Fruit fly (Drosophila melanogaster) whole organism, embryonic: Measurements from ENCODE around the gene dec.

Experiments used
- Bdp1 ChIP-seq: fragments of 200-800 bp; sonication (Bioruptor generic); optimal IDR thresholded peaks from 3 replicates; lab custom pipeline; 2016; ENCODE audit warnings: missing biosample characterization, missing genetic modification characterization
- CG10321 ChIP-seq: fragments of 200-800 bp; sonication (Bioruptor generic); IDR thresholded peaks from 2 replicates; pipeline ENCODE4 v1.3.6; 2022; ENCODE audit warnings: missing biosample characterization, missing genetic modification characterization
- CG10431 ChIP-seq: fragments of 200-800 bp; sonication (Bioruptor generic); optimal IDR thresholded peaks from 3 replicates; lab custom pipeline; 2018; ENCODE audit warnings: missing biosample characterization, mild to moderate bottlenecking, missing genetic modification characterization
- CG11398 ChIP-seq: fragments of 200-800 bp; sonication (Bioruptor generic); optimal IDR thresholded peaks from 2 replicates; lab custom pipeline; 2016; ENCODE audit warnings: missing biosample characterization, missing genetic modification characterization
- CG11560 ChIP-seq: fragments of 200-800 bp; sonication (Bioruptor generic); IDR thresholded peaks from 3 replicates; pipeline ENCODE4 v1.3.6; 2022; ENCODE audit warnings: missing biosample characterization, missing genetic modification characterization
- CG12769 ChIP-seq: fragments of 200-800 bp; sonication (Bioruptor generic); optimal IDR thresholded peaks from 2 replicates; lab custom pipeline; 2019; ENCODE audit warnings: missing biosample characterization, mild to moderate bottlenecking, missing genetic modification characterization, moderate library complexity
- CG13123 ChIP-seq: fragments of 200-800 bp; sonication (Bioruptor generic); optimal IDR thresholded peaks from 2 replicates; lab custom pipeline; 2016; ENCODE audit warnings: missing biosample characterization, missing genetic modification characterization
- CG13296 ChIP-seq: fragments of 200-800 bp; sonication (Bioruptor generic); optimal IDR thresholded peaks from 3 replicates; lab custom pipeline; 2018; ENCODE audit warnings: missing biosample characterization, mild to moderate bottlenecking, missing genetic modification characterization
- CG14667 ChIP-seq: fragments of 200-800 bp; sonication (Bioruptor generic); IDR thresholded peaks from 2 replicates; pipeline ENCODE4 v1.3.6; 2022; ENCODE audit warnings: missing biosample characterization, missing genetic modification characterization
- CG17568 ChIP-seq: fragments of 200-800 bp; sonication (Bioruptor generic); optimal IDR thresholded peaks from 2 replicates; lab custom pipeline; 2018; ENCODE audit warnings: missing biosample characterization, mild to moderate bottlenecking, missing genetic modification characterization, moderate library complexity
- CG30431 ChIP-seq: fragments of 200-800 bp; sonication (Bioruptor generic); optimal IDR thresholded peaks from 2 replicates; lab custom pipeline; 2017; ENCODE audit warnings: missing biosample characterization, missing genetic modification characterization
- CG4854 ChIP-seq: fragments of 200-800 bp; sonication (Bioruptor generic); optimal IDR thresholded peaks from 2 replicates; lab custom pipeline; 2016; ENCODE audit warnings: missing biosample characterization, missing genetic modification characterization, inconsistent platforms
- CG6791 ChIP-seq: fragments of 200-800 bp; sonication (Bioruptor generic); IDR thresholded peaks from 3 replicates; pipeline ENCODE4 v1.3.6; 2022; ENCODE audit warnings: missing biosample characterization, missing genetic modification characterization; ENCODE audit not compliant: partially characterized antibody
- CG7271 ChIP-seq: fragments of 200-800 bp; sonication (Bioruptor generic); optimal IDR thresholded peaks from 2 replicates; lab custom pipeline; 2018; ENCODE audit warnings: missing biosample characterization, mild to moderate bottlenecking, missing genetic modification characterization, moderate library complexity
- CG8765 ChIP-seq: fragments of 200-800 bp; sonication (Bioruptor generic); IDR thresholded peaks from 2 replicates; pipeline ENCODE4 v1.3.6; 2022; ENCODE audit warnings: missing biosample characterization, missing genetic modification characterization
- CkIIα-i1 ChIP-seq: fragments of 200-800 bp; sonication (Bioruptor generic); IDR thresholded peaks from 2 replicates; pipeline ENCODE4 v1.3.6; 2022; ENCODE audit warnings: missing biosample characterization, missing genetic modification characterization
- CoRest ChIP-seq: fragments of 200-800 bp; sonication (Bioruptor generic); optimal IDR thresholded peaks from 3 replicates; lab custom pipeline; 2018; ENCODE audit warnings: missing biosample characterization, mild to moderate bottlenecking, missing genetic modification characterization, moderate library complexity
- D19A ChIP-seq: fragments of 200-800 bp; optimal IDR thresholded peaks from 3 replicates; lab custom pipeline; 2019; ENCODE audit warnings: missing biosample characterization, mild to moderate bottlenecking, missing genetic modification characterization, moderate library complexity
- ERR ChIP-seq: fragments of 200-800 bp; sonication (Bioruptor generic); optimal IDR thresholded peaks from 2 replicates; lab custom pipeline; 2016; ENCODE audit warnings: missing biosample characterization, missing genetic modification characterization
- Ets65A ChIP-seq: fragments of 200-800 bp; sonication (Bioruptor generic); peaks from one replicate; lab custom pipeline; 2016; ENCODE audit warnings: missing biosample characterization, missing genetic modification characterization
- Fer1 ChIP-seq: fragments of 200-800 bp; sonication (Bioruptor generic); optimal IDR thresholded peaks from 2 replicates; lab custom pipeline; 2017; ENCODE audit warnings: missing biosample characterization, mild to moderate bottlenecking, missing genetic modification characterization
- H2.0 ChIP-seq: fragments of 200-800 bp; sonication (Bioruptor generic); IDR thresholded peaks from 2 replicates; pipeline ENCODE4 v1.3.6; 2022; ENCODE audit warnings: missing biosample characterization, missing genetic modification characterization
- HHEX ChIP-seq: fragments of 200-800 bp; sonication (Bioruptor generic); optimal IDR thresholded peaks from 3 replicates; lab custom pipeline; 2017; ENCODE audit warnings: missing biosample characterization, mild to moderate bottlenecking, missing genetic modification characterization, missing genetic modification reagents
- Hey ChIP-seq: fragments of 200-800 bp; sonication (Bioruptor generic); optimal IDR thresholded peaks from 3 replicates; lab custom pipeline; 2018; ENCODE audit warnings: missing biosample characterization, mild to moderate bottlenecking, missing genetic modification characterization
- HmgD ChIP-seq: fragments of 200-800 bp; sonication (Bioruptor generic); optimal IDR thresholded peaks from 3 replicates; lab custom pipeline; 2016; ENCODE audit warnings: missing biosample characterization, missing genetic modification characterization
- Hmx ChIP-seq: fragments of 200-800 bp; sonication (Bioruptor generic); optimal IDR thresholded peaks from 2 replicates; lab custom pipeline; 2016; ENCODE audit warnings: missing biosample characterization, missing genetic modification characterization
- Hr78 ChIP-seq, 2 experiments: fragments of 200-800 bp in 1 of 2; fragments of >200 bp in 1 of 2; sonication (Bioruptor generic) in 1 of 2; optimal IDR thresholded peaks; 2 replicates each; lab custom pipeline; 2017 to 2019; ENCODE audit warnings: missing biosample characterization in 2 of 2, missing genetic modification characterization in 2 of 2, mild to moderate bottlenecking in 1 of 2, moderate library complexity in 1 of 2
- Max ChIP-seq: fragments of 200-800 bp; sonication (Bioruptor generic); optimal IDR thresholded peaks from 2 replicates; lab custom pipeline; 2016; ENCODE audit warnings: missing biosample characterization, mild to moderate bottlenecking, missing genetic modification characterization
- Mes4 ChIP-seq: fragments of 200-800 bp; sonication (Bioruptor generic); optimal IDR thresholded peaks from 2 replicates; lab custom pipeline; 2016; ENCODE audit warnings: missing biosample characterization, missing genetic modification characterization
- NK7.1 ChIP-seq: fragments of 200-800 bp; sonication (Bioruptor generic); optimal IDR thresholded peaks from 3 replicates; lab custom pipeline; 2016; ENCODE audit warnings: missing biosample characterization, missing genetic modification characterization
- NfI ChIP-seq: fragments of 200-800 bp; sonication (Bioruptor generic); optimal IDR thresholded peaks from 3 replicates; lab custom pipeline; 2018; ENCODE audit warnings: missing biosample characterization, mild to moderate bottlenecking, missing genetic modification characterization, moderate library complexity
- Sox100B ChIP-seq: fragments of 200-800 bp; sonication (Bioruptor generic); optimal IDR thresholded peaks from 3 replicates; lab custom pipeline; 2018; ENCODE audit warnings: missing biosample characterization, mild to moderate bottlenecking, missing genetic modification characterization
- Sox102F ChIP-seq: fragments of 200-800 bp; sonication (Bioruptor generic); optimal IDR thresholded peaks from 2 replicates; lab custom pipeline; 2018; ENCODE audit warnings: missing biosample characterization, mild to moderate bottlenecking, missing genetic modification characterization, moderate library complexity
- Trl ChIP-seq, 3 experiments: fragments of >200 bp in 2 of 3; fragments of 200-800 bp in 1 of 3; sonication (Bioruptor generic) in 1 of 3; optimal IDR thresholded peaks; 2 replicates in 1 of 3; 3 replicates in 2 of 3; lab custom pipeline; 2016 to 2017; ENCODE audit warnings: missing biosample characterization in 1 of 3, missing genetic modification characterization in 1 of 3
- Usf ChIP-seq: fragments of 200-800 bp; sonication (Bioruptor generic); optimal IDR thresholded peaks from 2 replicates; lab custom pipeline; 2017; ENCODE audit warnings: missing genotype, missing biosample characterization, missing genetic modification characterization
- cas ChIP-seq: fragments of 200-800 bp; sonication (Bioruptor generic); IDR thresholded peaks from 2 replicates; pipeline ENCODE4 v1.3.6; 2022; ENCODE audit warnings: missing biosample characterization, missing genetic modification characterization
- corto ChIP-seq: fragments of 200-800 bp; sonication (Bioruptor generic); optimal IDR thresholded peaks from 2 replicates; lab custom pipeline; 2016; ENCODE audit warnings: missing biosample characterization, mild to moderate bottlenecking, missing genetic modification characterization, moderate library complexity
- crp ChIP-seq, 2 experiments: fragments of 200-800 bp; sonication (Bioruptor generic); optimal IDR thresholded peaks; 2 replicates in 1 of 2; 3 replicates in 1 of 2; lab custom pipeline; 2017; ENCODE audit warnings: missing biosample characterization in 2 of 2, missing genetic modification characterization in 2 of 2, mild to moderate bottlenecking in 1 of 2, moderate library complexity in 1 of 2
- dpn ChIP-seq, 2 experiments: fragments of 200-800 bp; sonication (Bioruptor generic); optimal IDR thresholded peaks; 3 replicates each; lab custom pipeline; 2016; ENCODE audit warnings: missing biosample characterization in 2 of 2, missing genetic modification characterization in 2 of 2
- en ChIP-seq: fragments of 200-800 bp; sonication (Bioruptor generic); optimal IDR thresholded peaks from 2 replicates; lab custom pipeline; 2016; ENCODE audit warnings: missing biosample characterization, missing genetic modification characterization
- fd102C ChIP-seq: fragments of 200-800 bp; sonication (Bioruptor generic); optimal IDR thresholded peaks from 2 replicates; lab custom pipeline; 2018; ENCODE audit warnings: missing biosample characterization, mild to moderate bottlenecking, missing genetic modification characterization, moderate library complexity
- jigr1 ChIP-seq: fragments of 200-800 bp; sonication (Bioruptor generic); IDR thresholded peaks from 3 replicates; pipeline ENCODE4 v1.3.6; 2022; ENCODE audit warnings: missing biosample characterization, missing genetic modification characterization
- kay ChIP-seq: fragments of 200-800 bp; sonication (Bioruptor generic); optimal IDR thresholded peaks from 2 replicates; lab custom pipeline; 2016; ENCODE audit warnings: missing biosample characterization, missing genetic modification characterization
- maf-S ChIP-seq: fragments of 200-800 bp; sonication (Bioruptor generic); optimal IDR thresholded peaks from 2 replicates; lab custom pipeline; 2016; ENCODE audit warnings: missing biosample characterization, missing genetic modification characterization
- p53 ChIP-seq: fragments of 200-800 bp; sonication (Bioruptor generic); optimal IDR thresholded peaks from 2 replicates; lab custom pipeline; 2016; ENCODE audit warnings: missing biosample characterization, missing genetic modification characterization
- psq ChIP-seq: fragments of 200-800 bp; sonication (Bioruptor generic); optimal IDR thresholded peaks from 2 replicates; lab custom pipeline; 2017; ENCODE audit warnings: missing biosample characterization, missing genetic modification characterization
- pum ChIP-seq: fragments of 200-800 bp; sonication (Bioruptor generic); optimal IDR thresholded peaks from 2 replicates; lab custom pipeline; 2016; ENCODE audit warnings: missing biosample characterization, missing genetic modification characterization
- ranshi ChIP-seq: fragments of 200-800 bp; sonication (Bioruptor generic); IDR thresholded peaks from 2 replicates; pipeline ENCODE4 v1.3.6; 2022; ENCODE audit warnings: missing biosample characterization, missing genetic modification characterization

The dec gene

DNA sequence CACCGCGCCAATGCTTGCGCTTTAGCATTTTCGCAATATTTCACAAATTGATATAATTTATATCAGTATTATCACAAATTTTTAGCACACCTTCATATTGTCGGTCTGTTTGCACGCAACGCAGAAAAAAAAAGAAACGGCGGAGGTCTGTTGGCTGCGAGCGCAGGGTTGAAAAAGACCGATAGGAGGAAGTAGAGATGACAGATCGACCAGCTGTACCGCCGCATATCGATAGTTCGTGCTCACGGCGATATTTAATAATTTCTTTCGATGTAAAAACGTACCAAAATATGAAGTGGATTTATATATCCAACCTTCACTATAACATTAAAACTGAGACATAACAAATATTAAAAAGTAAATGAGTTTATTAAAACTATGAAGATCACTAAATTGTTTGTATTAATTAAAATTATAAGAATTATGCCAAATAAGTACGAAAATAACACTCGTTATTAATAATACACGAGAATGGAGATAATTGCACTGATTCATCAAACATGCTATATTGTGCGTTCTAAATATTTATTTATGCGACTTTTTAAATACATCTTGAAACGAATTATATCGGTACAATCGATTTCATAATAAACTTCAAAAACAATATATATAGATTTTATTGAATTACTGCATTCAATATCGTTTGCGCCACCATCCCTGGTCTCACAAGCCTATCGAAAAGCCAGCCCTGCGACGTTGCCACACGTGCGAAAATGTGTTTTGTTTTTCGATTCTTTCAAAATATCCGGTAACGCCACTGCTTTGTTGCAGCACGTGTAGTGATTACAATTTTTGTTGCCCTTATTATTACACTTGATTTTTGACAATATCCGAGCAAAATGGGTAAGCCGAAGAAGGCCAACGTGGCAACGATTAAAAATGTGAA, 28.4 kb upstream of the dec start, which contains the start of the genes RpS6 and bys (continued):
- TF ChIP-seq D19A (tag; lab: Kevin White, UChicago) (no peak), CG13296 (peak; percentile 66), Max (GFP tag; lab: Kevin White, UChicago) (peak; percentile 74), en (no peak), Fer1 (GFP tag; lab: Kevin White, UChicago) (peak; percentile 59), CG12769 (peak; percentile 4), Hey (tag; lab: Kevin White, UChicago) (no peak), Trl (optimal IDR thresholded peaks at IDR 0.05; lab: Kevin White, UChicago) (no peak), Trl (GFP tag; optimal IDR thresholded peaks at IDR 0.05; lab: Kevin White, UChicago) (peak; percentile 10), H2.0 (GFP tag; lab: Robert Waterston, UW) (peak; percentile 33; the same call in 1 of the 2 replicates), CG6791 (GFP tag; lab: Robert Waterston, UW) (peak; percentile 83), Usf (GFP tag; lab: Kevin White, UChicago) (no peak), ERR (no peak), CG10431 (peak; percentile 51), HHEX (GFP tag; lab: Kevin White, UChicago) (peak; percentile 57), cas (GFP tag; lab: Robert Waterston, UW) (no peak), fd102C (GFP tag; lab: Kevin White, UChicago) (no peak), CG7271 (tag; lab: Kevin White, UChicago) (peak; percentile 34), CG14667 (peak; percentile 27; the same call in 1 of the 2 replicates), Hmx (no peak), p53 (GFP tag; lab: Kevin White, UChicago) (peak; percentile 21), ranshi (GFP tag; lab: Robert Waterston, UW) (peak; percentile 39), NfI (peak; percentile 72), CG11398 (no peak), maf-S (peak; percentile 18), CoRest (tag; lab: Kevin White, UChicago) (peak; percentile 57), dpn (GFP tag; optimal IDR thresholded peaks at IDR 0.05; lab: Kevin White, UChicago) (peak; percentile 30 to 31), pum (GFP tag; lab: Kevin White, UChicago) (peak; percentile 1), CG4854 (GFP tag; lab: Kevin White, UChicago) (no peak), CkIIα-i1 (no peak), Sox100B (GFP tag; lab: Kevin White, UChicago) (peak; percentile 61), CG11560 (no peak), Sox102F (GFP tag; lab: Kevin White, UChicago) (no peak), CG8765 (0 out of 2 replicates have a peak, but pooled peaks have one; percentile 23), Bdp1 (GFP tag; lab: Kevin White, UChicago) (no peak), CG13123 (GFP tag; lab: Kevin White, UChicago) (no peak), psq (GFP tag; lab: Kevin White, UChicago) (no peak), jigr1 (GFP tag; lab: Robert Waterston, UW) (no peak), CG10321 (no peak), Hr78 (GFP tag; optimal IDR thresholded peaks at IDR 0.05; lab: Kevin White, UChicago) (no peak), CG30431 (GFP tag; lab: Kevin White, UChicago) (no peak), corto (no peak), kay (GFP tag; lab: Kevin White, UChicago) (no peak), NK7.1 (GFP tag; lab: Kevin White, UChicago) (no peak), CG17568 (GFP tag; lab: Kevin White, UChicago) (no peak), HmgD (GFP tag; lab: Kevin White, UChicago) (no peak), Mes4 (GFP tag; lab: Kevin White, UChicago) (peak; percentile 64), crp (GFP tag; optimal IDR thresholded peaks at IDR 0.05; lab: Kevin White, UChicago) (peak in 1 of 2 experiments; percentile 65), Ets65A (GFP tag; lab: Kevin White, UChicago) (peak; percentile 37)
